Worm (Caenorhabditis elegans) whole organism, L1 larva: ENCODE results near the gene mcm-6.
A peak's percentile ranks its signal among the peaks of the same experiment; 100 is the strongest.

Source experiments
- C04F5.9 ChIP-seq: sonication (generic microtip); optimal IDR thresholded peaks from 2 replicates; lab custom pipeline; 2016; ENCODE audit warnings: missing genetic modification characterization, missing compliant biosample characterization
- F16B12.6 ChIP-seq: fragments of 150-350 bp; optimal IDR thresholded peaks from 2 replicates; lab custom pipeline; 2014; ENCODE audit warnings: missing biosample characterization, missing genetic modification characterization
- Y116A8C.19 ChIP-seq: sonication (generic microtip); optimal IDR thresholded peaks from 2 replicates; lab custom pipeline; 2016; ENCODE audit warnings: missing compliant biosample characterization, missing genetic modification characterization, borderline replicate concordance
- alr-1 ChIP-seq: fragments of 200-800 bp; sonication (Bioruptor generic); optimal IDR thresholded peaks from 2 replicates; lab custom pipeline; 2018; ENCODE audit warnings: borderline replicate concordance, mild to moderate bottlenecking, missing genetic modification characterization, missing compliant biosample characterization
- aly-2 ChIP-seq: fragments of 150-350 bp; optimal IDR thresholded peaks from 2 replicates; lab custom pipeline; 2014; ENCODE audit warnings: missing biosample characterization, missing genetic modification characterization
- blmp-1 ChIP-seq: fragments of 150-350 bp; optimal IDR thresholded peaks from 2 replicates; lab custom pipeline; 2014; ENCODE audit warnings: missing biosample characterization, missing genetic modification characterization
- ceh-63 ChIP-seq: fragments of 200-800 bp; sonication (Bioruptor generic); optimal IDR thresholded peaks from 2 replicates; lab custom pipeline; 2018; ENCODE audit warnings: mild to moderate bottlenecking, missing genetic modification characterization, missing compliant biosample characterization
- ceh-8 ChIP-seq: fragments of 200-800 bp; sonication (Bioruptor generic); optimal IDR thresholded peaks from 2 replicates; lab custom pipeline; 2018; ENCODE audit warnings: mild to moderate bottlenecking, missing genetic modification characterization, moderate library complexity, missing compliant biosample characterization
- ceh-82 ChIP-seq, 3 experiments: fragments of 150-350 bp in 1 of 3; sonication (generic microtip) in 2 of 3; optimal IDR thresholded peaks; 2 replicates each; lab custom pipeline; 2014 to 2017; ENCODE audit warnings: missing biosample characterization in 3 of 3, missing genetic modification characterization in 3 of 3
- ceh-88 ChIP-seq: fragments of 200-800 bp; sonication (Bioruptor generic); IDR thresholded peaks from 2 replicates; pipeline ENCODE4 v1.3.6; 2022; ENCODE audit warnings: missing genetic modification characterization, missing compliant biosample characterization
- ceh-90 ChIP-seq: sonication (generic microtip); optimal IDR thresholded peaks from 2 replicates; lab custom pipeline; 2016; ENCODE audit warnings: missing genetic modification characterization, missing compliant biosample characterization
- ces-1 ChIP-seq: fragments of 150-350 bp; optimal IDR thresholded peaks from 2 replicates; lab custom pipeline; 2014; ENCODE audit warnings: missing biosample characterization, missing genetic modification reagents, missing genetic modification characterization
- dpl-1 ChIP-seq, 3 experiments: fragments of 150-350 bp in 2 of 3; sonication (generic microtip) in 1 of 3; optimal IDR thresholded peaks; 2 replicates each; lab custom pipeline; 2014 to 2017; ENCODE audit warnings: missing biosample characterization in 3 of 3, missing genetic modification characterization in 3 of 3, missing genetic modification reagents in 3 of 3
- dsc-1 ChIP-seq: sonication (generic microtip); optimal IDR thresholded peaks from 2 replicates; lab custom pipeline; 2016; ENCODE audit warnings: mild to moderate bottlenecking, missing genetic modification characterization, missing compliant biosample characterization
- egl-13 ChIP-seq: sonication (generic microtip); optimal IDR thresholded peaks from 2 replicates; lab custom pipeline; 2016; ENCODE audit warnings: missing genotype, missing genetic modification reagents, missing genetic modification characterization, missing compliant biosample characterization
- egl-27 ChIP-seq, 2 experiments: fragments of 150-350 bp in 1 of 2; sonication (generic microtip); optimal IDR thresholded peaks; 3 replicates each; lab custom pipeline; 2017 to 2018; ENCODE audit warnings: missing biosample characterization in 2 of 2, missing genetic modification characterization in 2 of 2, missing genetic modification reagents in 2 of 2
- ets-5 ChIP-seq: fragments of 200-800 bp; sonication (Bioruptor generic); IDR thresholded peaks from 2 replicates; pipeline ENCODE4 v1.3.6; 2022; ENCODE audit warnings: missing genetic modification characterization, missing compliant biosample characterization
- fkh-8 ChIP-seq: sonication (generic microtip); optimal IDR thresholded peaks from 2 replicates; lab custom pipeline; 2016; ENCODE audit warnings: mild to moderate bottlenecking, missing genetic modification characterization, missing compliant biosample characterization
- fos-1 ChIP-seq: fragments of 150-350 bp; optimal IDR thresholded peaks from 2 replicates; lab custom pipeline; 2014; ENCODE audit warnings: missing biosample characterization, missing genetic modification characterization
- grh-1 ChIP-seq: fragments of 200-800 bp; sonication (Bioruptor generic); IDR thresholded peaks from 2 replicates; pipeline ENCODE4 v1.3.6; 2022; ENCODE audit warnings: missing genetic modification reagents, missing genetic modification characterization, missing compliant biosample characterization
- jun-1 ChIP-seq: fragments of 150-350 bp; optimal IDR thresholded peaks from 2 replicates; lab custom pipeline; 2014; ENCODE audit warnings: missing biosample characterization, missing genetic modification reagents, missing genetic modification characterization
- lin-13 ChIP-seq: fragments of 150-350 bp; optimal IDR thresholded peaks from 2 replicates; lab custom pipeline; 2014; ENCODE audit warnings: missing biosample characterization, missing genetic modification reagents, missing genetic modification characterization
- lin-14 ChIP-seq: fragments of 200-800 bp; sonication (Bioruptor generic); optimal IDR thresholded peaks from 2 replicates; lab custom pipeline; 2018; ENCODE audit warnings: mild to moderate bottlenecking, missing genetic modification characterization, moderate library complexity, missing compliant biosample characterization
- lin-15B ChIP-seq: fragments of 150-350 bp; sonication (generic microtip); optimal IDR thresholded peaks from 3 replicates; lab custom pipeline; 2014; ENCODE audit warnings: missing biosample characterization, missing genetic modification characterization
- lin-35 ChIP-seq, 2 experiments: fragments of 150-350 bp; optimal IDR thresholded peaks; 2 replicates each; lab custom pipeline; 2014; ENCODE audit warnings: missing biosample characterization in 2 of 2, missing genetic modification characterization in 2 of 2, missing genetic modification reagents in 2 of 2
- lin-39 ChIP-seq: fragments of 150-350 bp; optimal IDR thresholded peaks from 2 replicates; lab custom pipeline; 2014; ENCODE audit warnings: missing biosample characterization, missing genetic modification reagents, missing genetic modification characterization
- lir-3 ChIP-seq: sonication (generic microtip); optimal IDR thresholded peaks from 2 replicates; lab custom pipeline; 2016; ENCODE audit warnings: mild to moderate bottlenecking, missing genetic modification characterization, moderate library complexity, missing compliant biosample characterization; ENCODE audit not compliant: poor library complexity
- lsy-2 ChIP-seq, 2 experiments: fragments of 150-350 bp; optimal IDR thresholded peaks; 2 replicates each; lab custom pipeline; 2014; ENCODE audit warnings: missing biosample characterization in 2 of 2, missing genetic modification characterization in 2 of 2
- mep-1 ChIP-seq: fragments of 150-350 bp; optimal IDR thresholded peaks from 2 replicates; lab custom pipeline; 2014; ENCODE audit warnings: missing biosample characterization, missing genetic modification characterization
- nhr-12 ChIP-seq: sonication (generic microtip); optimal IDR thresholded peaks from 2 replicates; lab custom pipeline; 2017; ENCODE audit warnings: missing biosample characterization, missing genetic modification characterization
- nhr-19 ChIP-seq: fragments of 200-800 bp; sonication (Bioruptor generic); conservative IDR thresholded peaks from 2 replicates; pipeline ENCODE4 v1.3.6; 2022; ENCODE audit warnings: missing genetic modification characterization, missing compliant biosample characterization
- nhr-20 ChIP-seq: sonication (generic microtip); optimal IDR thresholded peaks from 2 replicates; lab custom pipeline; 2016; ENCODE audit warnings: mild to moderate bottlenecking, missing genetic modification characterization, missing compliant biosample characterization
- nhr-47 ChIP-seq: sonication (generic microtip); optimal IDR thresholded peaks from 2 replicates; lab custom pipeline; 2016; ENCODE audit warnings: mild to moderate bottlenecking, missing genetic modification characterization, moderate library complexity, missing compliant biosample characterization
- nhr-71 ChIP-seq: sonication (generic microtip); optimal IDR thresholded peaks from 2 replicates; lab custom pipeline; 2016; ENCODE audit warnings: mild to moderate bottlenecking, missing genetic modification characterization, moderate library complexity, missing compliant biosample characterization
- nhr-77 ChIP-seq: fragments of 150-350 bp; optimal IDR thresholded peaks from 2 replicates; lab custom pipeline; 2014; ENCODE audit warnings: missing biosample characterization, missing genetic modification characterization
- rnt-1 ChIP-seq: sonication (generic microtip); optimal IDR thresholded peaks from 2 replicates; lab custom pipeline; 2016; ENCODE audit warnings: mild to moderate bottlenecking, missing genetic modification characterization, moderate library complexity, missing compliant biosample characterization
- skn-1 ChIP-seq: fragments of 150-350 bp; optimal IDR thresholded peaks from 2 replicates; lab custom pipeline; 2014; ENCODE audit warnings: missing biosample characterization, missing genetic modification characterization
- snpc-4 ChIP-seq: fragments of 150-350 bp; optimal IDR thresholded peaks from 2 replicates; lab custom pipeline; 2014; ENCODE audit warnings: missing biosample characterization, missing genetic modification characterization
- snu-23 ChIP-seq: sonication (generic microtip); optimal IDR thresholded peaks from 2 replicates; lab custom pipeline; 2016; ENCODE audit warnings: missing genetic modification characterization, missing compliant biosample characterization
- sox-4 ChIP-seq: sonication (generic microtip); optimal IDR thresholded peaks from 2 replicates; lab custom pipeline; 2016; ENCODE audit warnings: missing genetic modification characterization, missing compliant biosample characterization
- swsn-7 ChIP-seq: sonication (generic microtip); optimal IDR thresholded peaks from 2 replicates; lab custom pipeline; 2016; ENCODE audit warnings: missing genetic modification characterization, missing compliant biosample characterization
- tbx-2 ChIP-seq: sonication (generic microtip); optimal IDR thresholded peaks from 2 replicates; lab custom pipeline; 2016; ENCODE audit warnings: missing genetic modification characterization, missing compliant biosample characterization
- unc-62 ChIP-seq: fragments of 150-350 bp; optimal IDR thresholded peaks from 2 replicates; lab custom pipeline; 2014; ENCODE audit warnings: missing biosample characterization, missing genetic modification reagents, missing genetic modification characterization
- unc-86 ChIP-seq: sonication (generic microtip); optimal IDR thresholded peaks from 2 replicates; lab custom pipeline; 2016; ENCODE audit warnings: missing genetic modification characterization, missing compliant biosample characterization
- xbp-1 ChIP-seq: sonication (generic microtip); optimal IDR thresholded peaks from 2 replicates; lab custom pipeline; 2016; ENCODE audit warnings: missing genetic modification characterization, missing compliant biosample characterization
- zag-1 ChIP-seq: fragments of 150-350 bp; optimal IDR thresholded peaks from 2 replicates; lab custom pipeline; 2014; ENCODE audit warnings: missing biosample characterization, missing genetic modification characterization
- zip-4 ChIP-seq: fragments of 200-800 bp; sonication (Bioruptor generic); optimal IDR thresholded peaks from 2 replicates; lab custom pipeline; 2018; ENCODE audit warnings: mild to moderate bottlenecking, missing genetic modification characterization, moderate library complexity, missing compliant biosample characterization
- ztf-11 ChIP-seq, 2 experiments: sonication (generic microtip); optimal IDR thresholded peaks; 2 replicates each; lab custom pipeline; 2016 to 2017; ENCODE audit warnings: missing genetic modification characterization in 2 of 2, missing biosample characterization in 1 of 2, missing compliant biosample characterization in 1 of 2
- ztf-4 ChIP-seq: fragments of 150-350 bp; optimal IDR thresholded peaks from 2 replicates; lab custom pipeline; 2014; ENCODE audit warnings: missing biosample characterization, missing genetic modification characterization

Gene mcm-6

ce11 chrIII:9824330-9824934, 30.3 kb downstream of the mcm-6 start, which contains the start of gene lin-52 (continued):
- TF ChIP-seq ztf-11 (tag; optimal IDR thresholded peaks at IDR 0.05; lab: Kevin White, UChicago) (no peak), swsn-7 (tag; lab: Kevin White, UChicago) (no peak), egl-27 (tag; optimal IDR thresholded peaks at IDR 0.05; lab: Kevin White, UChicago) (no peak), ceh-82 (tag; optimal IDR thresholded peaks at IDR 0.05; lab: Kevin White, UChicago) (no peak), nhr-47 (tag; lab: Kevin White, UChicago) (peak; percentile 38), sox-4 (tag; lab: Kevin White, UChicago) (no peak), ceh-88 (no peak), ceh-8 (GFP tag; lab: Kevin White, UChicago) (no peak), nhr-12 (tag; lab: Kevin White, UChicago) (no peak), F16B12.6 (tag; lab: Kevin White, UChicago) (no peak), dsc-1 (tag; lab: Kevin White, UChicago) (no peak), lin-13 (peak; percentile 8), nhr-19 (0 out of 2 replicates have a peak, but pooled peaks have one; percentile 4), nhr-20 (tag; lab: Kevin White, UChicago) (peak; percentile 31), rnt-1 (no peak), nhr-71 (tag; lab: Kevin White, UChicago) (peak; percentile 61), lin-15B (tag; lab: Kevin White, UChicago) (no peak), zag-1 (no peak), egl-13 (tag; lab: Kevin White, UChicago) (no peak), C04F5.9 (tag; lab: Kevin White, UChicago) (no peak), tbx-2 (tag; lab: Kevin White, UChicago) (no peak), skn-1 (tag; lab: Kevin White, UChicago) (no peak), unc-86 (tag; lab: Kevin White, UChicago) (no peak)

- TF ChIP-seq lin-15B (tag; lab: Kevin White, UChicago), result no peak
- no peak for TF ChIP-seq alr-1 (tag; lab: Kevin White, UChicago)
- TF ChIP-seq lin-35 (GFP tag; optimal IDR thresholded peaks at IDR 0.05; lab: Kevin White, UChicago), result peak; percentile 33 to 36
- no peak for TF ChIP-seq ceh-88
- no peak for TF ChIP-seq zip-4 (GFP tag; lab: Kevin White, UChicago)
- TF ChIP-seq blmp-1 (tag; lab: Kevin White, UChicago), result peak; percentile 58
- no peak for TF ChIP-seq grh-1
- TF ChIP-seq ceh-63 (GFP tag; lab: Kevin White, UChicago), result no peak
- TF ChIP-seq dpl-1 (GFP tag; optimal IDR thresholded peaks at IDR 0.05; lab: Kevin White, UChicago), result peak; percentile 21 to 33 (median 32)
- no peak for TF ChIP-seq snpc-4 (tag; lab: Kevin White, UChicago)
- no peak for TF ChIP-seq ceh-90
- no peak for TF ChIP-seq unc-62 (GFP tag; lab: Kevin White, UChicago)
- no peak for TF ChIP-seq nhr-12 (tag; lab: Kevin White, UChicago)
- TF ChIP-seq lin-39 (tag; lab: Kevin White, UChicago), result no peak
- TF ChIP-seq snu-23 (GFP tag; lab: Kevin White, UChicago), result peak; percentile 33
- peak; percentile 12 for TF ChIP-seq mep-1 (tag; lab: Kevin White, UChicago)
- no peak for TF ChIP-seq aly-2 (tag; lab: Kevin White, UChicago)
- TF ChIP-seq skn-1 (tag; lab: Kevin White, UChicago), result no peak
- TF ChIP-seq ets-5, result no peak
- TF ChIP-seq lir-3, result no peak
- no peak for TF ChIP-seq ztf-4 (tag; lab: Kevin White, UChicago)
- no peak for TF ChIP-seq rnt-1
- TF ChIP-seq jun-1 (tag; lab: Kevin White, UChicago), result no peak
- no peak for TF ChIP-seq ztf-11 (tag; optimal IDR thresholded peaks at IDR 0.05; lab: Kevin White, UChicago)
- TF ChIP-seq lsy-2 (tag; optimal IDR thresholded peaks at IDR 0.05; lab: Kevin White, UChicago), result peak in 1 of 2 experiments; percentile 9
- TF ChIP-seq fkh-8, result no peak
- no peak for TF ChIP-seq xbp-1 (tag; lab: Kevin White, UChicago)
- no peak for TF ChIP-seq Y116A8C.19 (tag; lab: Kevin White, UChicago)
- TF ChIP-seq ces-1 (GFP tag; lab: Kevin White, UChicago), result no peak
- TF ChIP-seq fos-1, result no peak
- TF ChIP-seq nhr-77 (tag; lab: Kevin White, UChicago), result no peak
- peak; percentile 31 for TF ChIP-seq lin-14 (GFP tag; lab: Kevin White, UChicago)
Observed at ce11 chrIII:9825073-9825828, 31.1 kb downstream of the mcm-6 start, which contains the start of gene ZK632.9. Gene ZK632.9 (minus strand): TSS chrIII:9825432.
